Fruit fly (Drosophila melanogaster): ENCODE measurements around the gene CG11997.

DNA sequence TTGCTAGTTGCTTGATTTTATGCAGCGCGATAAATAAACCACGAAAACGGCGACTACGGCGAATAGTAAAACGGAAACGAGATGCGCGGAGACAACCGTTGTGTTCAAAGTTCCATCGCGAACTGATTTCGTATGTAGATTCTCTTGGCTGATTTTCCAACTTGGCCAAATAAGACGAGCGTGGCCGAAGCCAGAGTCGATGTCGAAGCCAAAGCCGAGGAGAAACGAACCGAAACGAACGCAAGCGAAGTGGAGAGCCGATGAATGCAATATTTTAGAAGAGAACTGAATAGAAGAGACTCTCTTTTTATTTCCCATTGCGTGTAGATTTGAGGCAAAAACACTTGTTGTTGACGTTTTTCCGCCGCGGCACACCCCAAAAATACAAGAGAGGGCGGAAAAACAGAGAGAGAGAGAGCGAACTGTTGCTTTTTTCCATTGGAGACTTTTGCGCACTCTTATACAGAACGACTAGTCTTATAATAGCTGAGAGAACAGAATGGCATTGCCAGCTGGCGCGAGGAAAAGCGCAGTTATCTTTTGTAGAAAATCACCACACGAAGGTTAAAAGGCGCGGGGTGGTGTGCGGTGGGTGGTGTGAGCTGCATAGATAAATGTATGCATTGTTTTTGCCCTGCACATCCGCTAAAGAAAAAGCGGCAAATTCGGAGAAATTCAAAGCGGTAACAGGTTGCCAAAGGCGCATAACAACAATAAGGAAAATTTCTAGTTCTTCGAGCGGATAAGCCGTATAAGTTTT lies 19.3 kb upstream of the CG11997 start:
- TF ChIP-seq CG13204 (GFP tag; optimal IDR thresholded peaks at IDR 0.05) (no peak), Pif1A (GFP tag; optimal IDR thresholded peaks at IDR 0.05) (peak; percentile 15)

Data from whole organism, pupa.